Fruit fly (Drosophila melanogaster) S2 (cell line): Measurements from ENCODE around the gene Archease.

Source experiments
- CG8478 ChIP-seq: fragments of >200 bp; optimal IDR thresholded peaks from 2 replicates; lab custom pipeline; 2018
- CTCF ChIP-seq, 2 experiments: fragments of >200 bp; optimal IDR thresholded peaks; 2 replicates each; lab custom pipeline; 2018

- TF ChIP-seq CTCF (optimal IDR thresholded peaks at IDR 0.05; lab: Kevin White, UChicago) (no peak), CG8478 (lab: Kevin White, UChicago) (no peak)
These were observed 20.5 kb downstream of the Archease start for dm6 chr3R:21642301-21642700.
